Fruit fly (Drosophila melanogaster): ENCODE measurements around the gene HDAC6.

dm6 chrX:15320522-15320921 lies 12.6 kb upstream of the HDAC6 start:
- TF ChIP-seq h (optimal IDR thresholded peaks at IDR 0.05) (no peak), Sin3A (optimal IDR thresholded peaks at IDR 0.05) (no peak), Myc (optimal IDR thresholded peaks at IDR 0.05) (no peak)

All from Kc167 (cell line).